Worm (Caenorhabditis elegans): ENCODE results near the gene lpr-5.

- TF ChIP-seq him-1 (tag; optimal IDR thresholded peaks at IDR 0.05) (no peak), W03F9.2 (tag; optimal IDR thresholded peaks at IDR 0.05) (no peak)
These were observed 45.2 kb downstream of the lpr-5 start, which contains the start of gene clc-17 for ce11 chrX:11107076-11107475.

Data from whole organism, L4/young adult.